Fruit fly (Drosophila melanogaster) whole organism, embryonic: ENCODE measurements around the gene Sdhaf3.

Experiments
- C15 ChIP-seq: fragments of 200-800 bp; sonication (Bioruptor generic); IDR thresholded peaks from 3 replicates; pipeline ENCODE4 v1.3.6; 2022; ENCODE audit warnings: missing biosample characterization, missing genetic modification characterization
- CG10274 ChIP-seq: fragments of 200-800 bp; sonication (Bioruptor generic); optimal IDR thresholded peaks from 3 replicates; lab custom pipeline; 2017; ENCODE audit warnings: missing biosample characterization, mild to moderate bottlenecking, missing genetic modification characterization
- CG10543 ChIP-seq: fragments of 200-800 bp; sonication (Bioruptor generic); optimal IDR thresholded peaks from 3 replicates; lab custom pipeline; 2017; ENCODE audit warnings: missing biosample characterization, mild to moderate bottlenecking, missing genetic modification characterization, moderate library complexity
- CG11398 ChIP-seq: fragments of 200-800 bp; sonication (Bioruptor generic); optimal IDR thresholded peaks from 2 replicates; lab custom pipeline; 2016; ENCODE audit warnings: missing biosample characterization, missing genetic modification characterization
- CG11504 ChIP-seq: fragments of 200-800 bp; sonication (Bioruptor generic); optimal IDR thresholded peaks from 3 replicates; lab custom pipeline; 2019; ENCODE audit warnings: missing biosample characterization, mild to moderate bottlenecking, missing genetic modification characterization, moderate library complexity
- CG11696 ChIP-seq: fragments of 200-800 bp; sonication (Bioruptor generic); IDR thresholded peaks from 2 replicates; pipeline ENCODE4 v1.3.6; 2022; ENCODE audit warnings: missing biosample characterization, missing genetic modification characterization
- CG12236 ChIP-seq: fragments of 200-800 bp; sonication (Bioruptor generic); optimal IDR thresholded peaks from 2 replicates; lab custom pipeline; 2016; ENCODE audit warnings: missing biosample characterization, missing genetic modification characterization
- CG13123 ChIP-seq: fragments of 200-800 bp; sonication (Bioruptor generic); optimal IDR thresholded peaks from 2 replicates; lab custom pipeline; 2016; ENCODE audit warnings: missing biosample characterization, missing genetic modification characterization
- CG13296 ChIP-seq: fragments of 200-800 bp; sonication (Bioruptor generic); optimal IDR thresholded peaks from 3 replicates; lab custom pipeline; 2018; ENCODE audit warnings: missing biosample characterization, mild to moderate bottlenecking, missing genetic modification characterization
- CG14667 ChIP-seq: fragments of 200-800 bp; sonication (Bioruptor generic); IDR thresholded peaks from 2 replicates; pipeline ENCODE4 v1.3.6; 2022; ENCODE audit warnings: missing biosample characterization, missing genetic modification characterization
- CG17328 ChIP-seq: fragments of 200-800 bp; sonication (Bioruptor generic); IDR thresholded peaks from 2 replicates; pipeline ENCODE4 v1.3.6; 2022; ENCODE audit warnings: missing biosample characterization, missing genetic modification characterization
- CG18262 ChIP-seq: fragments of 200-800 bp; optimal IDR thresholded peaks from 3 replicates; lab custom pipeline; 2019; ENCODE audit warnings: missing biosample characterization, mild to moderate bottlenecking, missing genetic modification characterization, moderate library complexity
- CG2116 ChIP-seq: fragments of 200-800 bp; sonication (Bioruptor generic); optimal IDR thresholded peaks from 3 replicates; lab custom pipeline; 2018; ENCODE audit warnings: missing biosample characterization, mild to moderate bottlenecking, missing genetic modification characterization
- CG2678 ChIP-seq: fragments of 200-800 bp; sonication (Bioruptor generic); optimal IDR thresholded peaks from 3 replicates; lab custom pipeline; 2019; ENCODE audit warnings: missing biosample characterization, mild to moderate bottlenecking, missing genetic modification characterization, moderate library complexity
- CG6683 ChIP-seq: fragments of 200-800 bp; sonication (Bioruptor generic); optimal IDR thresholded peaks from 2 replicates; lab custom pipeline; 2017; ENCODE audit warnings: missing biosample characterization, mild to moderate bottlenecking, missing genetic modification characterization, missing genetic modification reagents
- CG6689 ChIP-seq: fragments of 200-800 bp; sonication (Bioruptor generic); IDR thresholded peaks from 2 replicates; pipeline ENCODE4 v1.3.6; 2022; ENCODE audit warnings: missing biosample characterization, missing genetic modification characterization
- CG7372 ChIP-seq: fragments of 200-800 bp; sonication (Bioruptor generic); IDR thresholded peaks from 2 replicates; pipeline ENCODE4 v1.3.6; 2022; ENCODE audit warnings: missing biosample characterization, missing genetic modification characterization
- CG7556 ChIP-seq: fragments of 200-800 bp; sonication (Bioruptor generic); optimal IDR thresholded peaks from 2 replicates; lab custom pipeline; 2017; ENCODE audit warnings: missing biosample characterization, mild to moderate bottlenecking, missing genetic modification characterization
- CG7963 ChIP-seq: fragments of 200-800 bp; sonication (Bioruptor generic); IDR thresholded peaks from 3 replicates; pipeline ENCODE4 v1.3.6; 2022; ENCODE audit warnings: missing biosample characterization, missing genetic modification characterization; ENCODE audit not compliant: partially characterized antibody
- CG8388 ChIP-seq: fragments of 200-800 bp; sonication (Bioruptor generic); optimal IDR thresholded peaks from 2 replicates; lab custom pipeline; 2019; ENCODE audit warnings: missing biosample characterization, mild to moderate bottlenecking, missing genetic modification characterization, moderate library complexity
- CHES-1-like ChIP-seq: fragments of 200-800 bp; sonication (Bioruptor generic); optimal IDR thresholded peaks from 2 replicates; lab custom pipeline; 2016; ENCODE audit warnings: missing biosample characterization, missing genetic modification characterization
- Dad ChIP-seq: fragments of 200-800 bp; sonication (Bioruptor generic); optimal IDR thresholded peaks from 3 replicates; lab custom pipeline; 2016; ENCODE audit warnings: missing biosample characterization, missing genetic modification characterization
- Dbx ChIP-seq: fragments of 200-800 bp; sonication (Bioruptor generic); IDR thresholded peaks from 3 replicates; pipeline ENCODE4 v1.3.6; 2022; ENCODE audit warnings: missing biosample characterization, missing genetic modification characterization
- Doc3 ChIP-seq: fragments of 200-800 bp; sonication (Bioruptor generic); IDR thresholded peaks from 3 replicates; pipeline ENCODE4 v1.3.6; 2022; ENCODE audit warnings: missing biosample characterization, missing genetic modification characterization; ENCODE audit not compliant: partially characterized antibody
- Dref ChIP-seq: fragments of 200-800 bp; sonication (Bioruptor generic); IDR thresholded peaks from 2 replicates; pipeline ENCODE4 v1.3.6; 2022; ENCODE audit warnings: missing biosample characterization, missing genetic modification characterization
- ERR ChIP-seq: fragments of 200-800 bp; sonication (Bioruptor generic); optimal IDR thresholded peaks from 2 replicates; lab custom pipeline; 2016; ENCODE audit warnings: missing biosample characterization, missing genetic modification characterization
- Fer3 ChIP-seq: fragments of 200-800 bp; sonication (Bioruptor generic); optimal IDR thresholded peaks from 2 replicates; lab custom pipeline; 2018; ENCODE audit warnings: missing biosample characterization, mild to moderate bottlenecking, missing genetic modification characterization, moderate library complexity
- Jarid2 ChIP-seq: fragments of 200-800 bp; sonication (Bioruptor generic); optimal IDR thresholded peaks from 3 replicates; lab custom pipeline; 2017; ENCODE audit warnings: mild to moderate bottlenecking, missing biosample characterization, missing genetic modification reagents, missing genetic modification characterization
- NFAT ChIP-seq: fragments of 200-800 bp; sonication (Bioruptor generic); IDR thresholded peaks from 2 replicates; pipeline ENCODE4 v1.3.6; 2022; ENCODE audit warnings: missing biosample characterization, missing genetic modification characterization
- az2 ChIP-seq: fragments of 200-800 bp; sonication (Bioruptor generic); optimal IDR thresholded peaks from 3 replicates; lab custom pipeline; 2016; ENCODE audit warnings: missing biosample characterization, missing genetic modification characterization
- bowl ChIP-seq: fragments of 200-800 bp; sonication (Bioruptor generic); IDR thresholded peaks from 2 replicates; pipeline ENCODE4 v1.3.6; 2022; ENCODE audit warnings: missing biosample characterization, missing genetic modification characterization
- corto ChIP-seq: fragments of 200-800 bp; sonication (Bioruptor generic); optimal IDR thresholded peaks from 2 replicates; lab custom pipeline; 2016; ENCODE audit warnings: missing biosample characterization, mild to moderate bottlenecking, missing genetic modification characterization, moderate library complexity
- dan ChIP-seq: fragments of 200-800 bp; sonication (Bioruptor generic); IDR thresholded peaks from 2 replicates; pipeline ENCODE4 v1.3.6; 2022; ENCODE audit warnings: missing biosample characterization, missing genetic modification characterization
- dimm ChIP-seq: fragments of 200-800 bp; sonication (Bioruptor generic); IDR thresholded peaks from 2 replicates; pipeline ENCODE4 v1.3.6; 2022; ENCODE audit warnings: missing biosample characterization, missing genetic modification characterization
- dm ChIP-seq: fragments of 200-800 bp; sonication (Bioruptor generic); optimal IDR thresholded peaks from 3 replicates; lab custom pipeline; 2016; ENCODE audit warnings: missing biosample characterization, missing genetic modification characterization
- dmrt11E ChIP-seq: fragments of 200-800 bp; sonication (Bioruptor generic); optimal IDR thresholded peaks from 3 replicates; lab custom pipeline; 2018; ENCODE audit warnings: missing biosample characterization, mild to moderate bottlenecking, missing genetic modification characterization, moderate library complexity
- dmrt99B ChIP-seq: fragments of 200-800 bp; sonication (Bioruptor generic); optimal IDR thresholded peaks from 2 replicates; lab custom pipeline; 2018; ENCODE audit warnings: missing biosample characterization, mild to moderate bottlenecking, missing genetic modification characterization, moderate library complexity
- dpn ChIP-seq, 2 experiments: fragments of 200-800 bp; sonication (Bioruptor generic); optimal IDR thresholded peaks; 3 replicates each; lab custom pipeline; 2016; ENCODE audit warnings: missing biosample characterization in 2 of 2, missing genetic modification characterization in 2 of 2
- ems ChIP-seq: fragments of 200-800 bp; sonication (Bioruptor generic); optimal IDR thresholded peaks from 3 replicates; lab custom pipeline; 2016; ENCODE audit warnings: missing biosample characterization, missing genetic modification characterization
- gfzf ChIP-seq: fragments of 200-800 bp; sonication (Bioruptor generic); optimal IDR thresholded peaks from 2 replicates; lab custom pipeline; 2016; ENCODE audit warnings: missing biosample characterization, mild to moderate bottlenecking, missing genetic modification characterization, moderate library complexity
- gt ChIP-seq: fragments of 200-800 bp; sonication (Bioruptor generic); IDR thresholded peaks from 2 replicates; pipeline ENCODE4 v1.3.6; 2022; ENCODE audit warnings: missing biosample characterization, missing genetic modification characterization
- hbn ChIP-seq: fragments of 200-800 bp; sonication (Bioruptor generic); IDR thresholded peaks from 2 replicates; pipeline ENCODE4 v1.3.6; 2022; ENCODE audit warnings: missing biosample characterization, missing genetic modification characterization; ENCODE audit not compliant: partially characterized antibody
- jumu ChIP-seq: fragments of 200-800 bp; sonication (Bioruptor generic); optimal IDR thresholded peaks from 3 replicates; lab custom pipeline; 2016; ENCODE audit warnings: missing biosample characterization, missing genetic modification characterization
- lilli ChIP-seq: fragments of 200-800 bp; sonication (Bioruptor generic); optimal IDR thresholded peaks from 3 replicates; lab custom pipeline; 2016; ENCODE audit warnings: missing biosample characterization, missing genetic modification characterization
- onecut ChIP-seq: fragments of 200-800 bp; sonication (Bioruptor generic); IDR thresholded peaks from 2 replicates; pipeline ENCODE4 v1.3.6; 2022; ENCODE audit warnings: missing biosample characterization, missing genetic modification characterization
- pita ChIP-seq: fragments of 200-800 bp; sonication (Bioruptor generic); optimal IDR thresholded peaks from 2 replicates; lab custom pipeline; 2017; ENCODE audit warnings: missing biosample characterization, mild to moderate bottlenecking, missing genetic modification characterization
- shn ChIP-seq: fragments of 200-800 bp; sonication (Bioruptor generic); optimal IDR thresholded peaks from 3 replicates; lab custom pipeline; 2016; ENCODE audit warnings: missing biosample characterization, missing genetic modification characterization
- tgo ChIP-seq: fragments of 200-800 bp; sonication (Bioruptor generic); IDR thresholded peaks from 3 replicates; pipeline ENCODE4 v1.3.6; 2022; ENCODE audit warnings: missing biosample characterization, missing genetic modification characterization
- twi ChIP-seq: fragments of 200-800 bp; optimal IDR thresholded peaks from 2 replicates; lab custom pipeline; 2019; ENCODE audit warnings: missing biosample characterization, mild to moderate bottlenecking, missing genetic modification characterization, moderate library complexity
- vvl ChIP-seq: fragments of 200-800 bp; sonication (Bioruptor generic); IDR thresholded peaks from 2 replicates; pipeline ENCODE4 v1.3.6; 2022; ENCODE audit warnings: missing biosample characterization, missing genetic modification characterization
- wek ChIP-seq: fragments of 200-800 bp; sonication (Bioruptor generic); optimal IDR thresholded peaks from 3 replicates; lab custom pipeline; 2018; ENCODE audit warnings: missing biosample characterization, mild to moderate bottlenecking, missing genetic modification characterization, moderate library complexity

Sdhaf3 gene

dm6 chr3R:16497379-16497778 lies 15.1 kb upstream of the Sdhaf3 start (continued):
- TF ChIP-seq CG2116 (GFP tag; lab: Kevin White, UChicago) (peak; percentile 58), CG6683 (GFP tag; lab: Kevin White, UChicago) (peak; percentile 64), CHES-1-like (GFP tag; lab: Kevin White, UChicago) (peak; percentile 33), hbn (GFP tag; lab: Robert Waterston, UW) (no peak), NFAT (GFP tag; lab: Robert Waterston, UW) (peak; percentile 88), wek (GFP tag; lab: Kevin White, UChicago) (peak; percentile 13), gt (peak; percentile 20; the same call in 1 of the 2 replicates), CG7372 (peak; percentile 74), dpn (GFP tag; optimal IDR thresholded peaks at IDR 0.05; lab: Kevin White, UChicago) (peak; percentile 70 to 88), Doc3 (no peak), CG8388 (GFP tag; lab: Kevin White, UChicago) (peak; percentile 74), bowl (peak; percentile 48; the same call in 1 of the 2 replicates), CG14667 (GFP tag; lab: Robert Waterston, UW) (peak; percentile 75), az2 (GFP tag; lab: Kevin White, UChicago) (peak; percentile 88), pita (GFP tag; lab: Kevin White, UChicago) (peak; percentile 8), CG11398 (GFP tag; lab: Kevin White, UChicago) (peak; percentile 12), CG11696 (GFP tag; lab: Robert Waterston, UW) (peak; percentile 65), onecut (GFP tag; lab: Robert Waterston, UW) (peak; percentile 81), Dref (GFP tag; lab: Robert Waterston, UW) (no peak), lilli (GFP tag; lab: Kevin White, UChicago) (peak; percentile 85), CG13296 (GFP tag; lab: Kevin White, UChicago) (peak; percentile 63), dmrt11E (tag; lab: Kevin White, UChicago) (peak; percentile 75), CG18262 (tag; lab: Kevin White, UChicago) (peak; percentile 87), dmrt99B (tag; lab: Kevin White, UChicago) (peak; percentile 83), CG11504 (tag; lab: Kevin White, UChicago) (peak; percentile 86), CG13123 (GFP tag; lab: Kevin White, UChicago) (peak; percentile 63), dm (GFP tag; lab: Kevin White, UChicago) (peak; percentile 46), CG10543 (GFP tag; lab: Kevin White, UChicago) (peak; percentile 49), tgo (peak; percentile 91), gfzf (no peak), CG17328 (GFP tag; lab: Robert Waterston, UW) (peak; percentile 82), corto (GFP tag; lab: Kevin White, UChicago) (no peak), dan (GFP tag; lab: Robert Waterston, UW) (no peak), Fer3 (peak; percentile 87), CG7556 (GFP tag; lab: Kevin White, UChicago) (peak; percentile 79), ems (GFP tag; lab: Kevin White, UChicago) (peak; percentile 49), CG10274 (GFP tag; lab: Kevin White, UChicago) (peak; percentile 4), CG12236 (peak; percentile 9), Dbx (GFP tag; lab: Robert Waterston, UW) (peak; percentile 88), Jarid2 (peak; percentile 62), vvl (GFP tag; lab: Robert Waterston, UW) (peak; percentile 93), CG6689 (GFP tag; lab: Robert Waterston, UW) (peak; percentile 83), twi (tag; lab: Kevin White, UChicago) (peak; percentile 62), ERR (GFP tag; lab: Kevin White, UChicago) (no peak), Dad (GFP tag; lab: Kevin White, UChicago) (peak; percentile 47), shn (peak; percentile 39), CG2678 (tag; lab: Kevin White, UChicago) (peak; percentile 82), jumu (GFP tag; lab: Kevin White, UChicago) (peak; percentile 26), CG7963 (GFP tag; lab: Robert Waterston, UW) (no peak), C15 (GFP tag; lab: Robert Waterston, UW) (0 out of 3 replicates have a peak, but pooled peaks have one; percentile 55), dimm (GFP tag; lab: Robert Waterston, UW) (peak; percentile 70)
